Fruit fly (Drosophila melanogaster) whole organism: ENCODE measurements around the gene CG5958.

Source experiments
- Dll ChIP-seq: fragments of >200 bp; optimal IDR thresholded peaks from 2 replicates; lab custom pipeline; 2017
- psq ChIP-seq: fragments of >200 bp; optimal IDR thresholded peaks from 2 replicates; lab custom pipeline; 2017
- usp ChIP-seq: fragments of >200 bp; optimal IDR thresholded peaks from 2 replicates; lab custom pipeline; 2017; ENCODE audit warnings: missing biosample characterization, missing genetic modification characterization, mixed read lengths

DNA sequence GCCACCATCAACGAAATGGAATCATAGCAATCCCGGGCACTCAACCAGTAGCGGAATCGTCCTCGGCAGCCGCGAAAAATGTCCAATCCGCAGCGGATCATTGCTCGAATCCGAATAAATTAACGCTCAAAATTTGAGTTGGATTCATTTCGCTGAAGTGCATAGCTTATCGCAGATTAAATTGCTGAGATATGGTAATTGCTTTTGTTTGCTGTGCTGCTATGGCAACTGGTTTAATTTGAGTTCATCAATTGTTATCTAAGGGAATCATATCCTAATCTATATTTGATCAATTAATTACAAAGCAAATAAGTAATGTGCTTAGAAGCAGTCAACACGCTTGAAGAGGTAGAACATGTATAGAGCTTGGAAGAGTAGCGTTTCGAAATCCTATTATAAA lies 28.8 kb upstream of the CG5958 start, which contains the start of gene Gr28b:
- TF ChIP-seq usp (GFP tag; lab: Kevin White, UChicago) (no peak), Dll (lab: Kevin White, UChicago) (no peak), psq (lab: Kevin White, UChicago) (no peak)
